Worm (Caenorhabditis elegans): ENCODE results near the gene odc-1.

odc-1 gene

ce11 chrV:6900173-6900638 lies at the start of gene odc-1:
Gene odc-1, minus strand, starts transcription at chrV:6900223.
- TF ChIP-seq klf-2 (GFP tag; conservative IDR thresholded peaks at IDR 0.05) (no peak), ref-1 (GFP tag; conservative IDR thresholded peaks at IDR 0.05) (no peak), T22C8.4 (GFP tag; IDR thresholded peaks at IDR 0.05) (no peak), med-1 (GFP tag; optimal IDR thresholded peaks at IDR 0.05; ENCODE audit: insufficient read depth) (no peak), ztf-23 (GFP tag; IDR thresholded peaks at IDR 0.05) (no peak), ztf-29 (GFP tag; IDR thresholded peaks at IDR 0.05) (no peak), tab-1 (GFP tag; IDR thresholded peaks at IDR 0.05) (no peak), flt-1 (GFP tag; IDR thresholded peaks at IDR 0.05) (no peak), cog-1 (tag; optimal IDR thresholded peaks at IDR 0.05) (no peak)

ce11 chrV:6949770-6950169 lies 49.7 kb upstream of the odc-1 start, which contains the start of gene Y57E12B.11:
Gene Y57E12B.11, minus strand, starts transcription at chrV:6949870.
- no peak for TF ChIP-seq klf-2 (GFP tag; conservative IDR thresholded peaks at IDR 0.05)
- TF ChIP-seq flt-1 (GFP tag; IDR thresholded peaks at IDR 0.05) = no peak
- no peak for TF ChIP-seq T22C8.4 (GFP tag; IDR thresholded peaks at IDR 0.05)
- TF ChIP-seq ztf-23 (GFP tag; IDR thresholded peaks at IDR 0.05) = no peak
- TF ChIP-seq med-1 (GFP tag; optimal IDR thresholded peaks at IDR 0.05; ENCODE audit: insufficient read depth) = no peak
- TF ChIP-seq ztf-29 (GFP tag; IDR thresholded peaks at IDR 0.05) = no peak

DNA sequence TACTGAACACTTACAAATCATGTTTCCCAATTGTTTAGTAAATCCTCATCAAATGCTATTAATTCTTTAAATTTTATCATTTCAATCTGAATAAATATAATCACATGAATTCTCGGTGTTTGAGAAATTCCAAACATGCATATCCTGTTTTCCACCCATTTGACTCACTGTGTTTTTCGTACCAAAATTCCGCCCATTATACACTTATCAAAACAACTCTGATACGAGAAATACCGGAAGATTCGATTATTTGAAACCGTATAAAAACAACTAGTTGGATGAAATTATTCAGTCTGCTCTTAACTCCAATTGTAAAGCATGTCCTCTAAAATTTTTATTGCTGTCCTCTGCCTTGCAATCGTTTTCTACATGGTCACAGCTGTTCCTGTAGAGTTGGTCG lies 48.2 kb upstream of the odc-1 start, which contains the start of gene Y57E12B.1:
Gene Y57E12B.1 (plus strand): TSS at position 301 of the 400 bp plus-strand sequence.
- no peak for TF ChIP-seq ztf-23 (GFP tag; IDR thresholded peaks at IDR 0.05)
- no peak for TF ChIP-seq T22C8.4 (GFP tag; IDR thresholded peaks at IDR 0.05)
- no peak for TF ChIP-seq ztf-29 (GFP tag; IDR thresholded peaks at IDR 0.05)
- no peak for TF ChIP-seq med-1 (GFP tag; optimal IDR thresholded peaks at IDR 0.05; ENCODE audit: insufficient read depth)
- no peak for TF ChIP-seq flt-1 (GFP tag; IDR thresholded peaks at IDR 0.05)
- no peak for TF ChIP-seq cog-1 (tag; optimal IDR thresholded peaks at IDR 0.05)
- TF ChIP-seq klf-2 (GFP tag; conservative IDR thresholded peaks at IDR 0.05) = no peak
- no peak for TF ChIP-seq ref-1 (GFP tag; conservative IDR thresholded peaks at IDR 0.05)
- no peak for TF ChIP-seq tab-1 (GFP tag; IDR thresholded peaks at IDR 0.05)

DNA sequence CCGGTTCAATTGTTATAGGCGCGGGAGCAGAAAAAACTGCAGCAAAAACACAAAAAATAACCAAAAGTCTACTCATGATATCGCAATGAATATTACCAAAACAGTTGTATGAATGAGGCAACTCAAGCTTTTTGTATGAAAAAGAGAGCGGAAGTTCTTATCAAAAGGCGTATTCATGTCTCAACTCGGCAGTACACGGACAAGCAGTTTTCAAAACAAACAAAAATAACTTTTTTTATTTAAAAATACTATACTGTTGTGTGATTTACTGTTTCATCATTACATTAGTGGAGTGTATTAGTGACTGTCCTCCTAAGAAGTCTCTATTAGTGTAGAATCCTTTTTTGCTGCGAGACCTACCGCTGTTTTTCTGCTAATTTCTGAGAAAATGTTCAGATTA lies 47.4 kb upstream of the odc-1 start, which contains the start of gene Y57E12B.4:
Gene Y57E12B.4 (minus strand): TSS at position 101 of the 400 bp plus-strand sequence.
- TF ChIP-seq tab-1 (GFP tag; IDR thresholded peaks at IDR 0.05) (no peak), cog-1 (tag; optimal IDR thresholded peaks at IDR 0.05) (no peak), ztf-29 (GFP tag; IDR thresholded peaks at IDR 0.05) (no peak), med-1 (GFP tag; optimal IDR thresholded peaks at IDR 0.05; ENCODE audit: insufficient read depth) (no peak), klf-2 (GFP tag; conservative IDR thresholded peaks at IDR 0.05) (no peak), T22C8.4 (GFP tag; IDR thresholded peaks at IDR 0.05) (no peak), flt-1 (GFP tag; IDR thresholded peaks at IDR 0.05) (no peak), ref-1 (GFP tag; conservative IDR thresholded peaks at IDR 0.05) (no peak), ztf-23 (GFP tag; IDR thresholded peaks at IDR 0.05) (no peak)

DNA sequence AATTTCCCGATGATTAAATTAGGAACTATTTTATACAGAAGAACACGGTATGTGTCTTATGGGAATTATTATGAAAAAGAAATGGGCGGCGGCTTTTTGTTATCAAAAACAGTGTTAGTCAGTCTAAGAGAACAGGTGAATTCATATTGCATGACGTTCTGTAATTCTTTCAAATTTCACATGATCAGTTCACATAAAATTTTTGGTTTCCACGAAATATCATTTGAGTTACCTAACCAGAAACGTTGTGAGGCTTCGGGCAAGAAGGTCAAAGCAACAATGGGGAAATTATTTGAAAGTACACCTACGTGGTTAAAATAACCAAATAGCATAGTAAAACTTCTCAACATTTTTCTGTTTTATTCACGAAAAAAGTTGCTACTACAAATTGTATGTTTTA lies 35.9 kb upstream of the odc-1 start, which contains the start of gene Y57E12B.10:
Gene Y57E12B.10 (minus strand): TSS at position 101 of the 400 bp plus-strand sequence.
- TF ChIP-seq ztf-23 (GFP tag; IDR thresholded peaks at IDR 0.05) (no peak), T22C8.4 (GFP tag; IDR thresholded peaks at IDR 0.05) (no peak)

- TF ChIP-seq flt-1 (GFP tag; IDR thresholded peaks at IDR 0.05) (no peak), med-1 (GFP tag; optimal IDR thresholded peaks at IDR 0.05; ENCODE audit: insufficient read depth) (no peak), ztf-23 (GFP tag; IDR thresholded peaks at IDR 0.05) (no peak), klf-2 (GFP tag; conservative IDR thresholded peaks at IDR 0.05) (no peak), ref-1 (GFP tag; conservative IDR thresholded peaks at IDR 0.05) (no peak), ztf-29 (GFP tag; IDR thresholded peaks at IDR 0.05) (no peak), cog-1 (tag; optimal IDR thresholded peaks at IDR 0.05) (no peak), T22C8.4 (GFP tag; IDR thresholded peaks at IDR 0.05) (no peak), tab-1 (GFP tag; IDR thresholded peaks at IDR 0.05) (no peak)
Measured at ce11 chrV:6934212-6934611, 34.2 kb upstream of the odc-1 start, which contains the start of gene lipl-6. Gene lipl-6, minus strand, starts transcription at chrV:6934312.

DNA sequence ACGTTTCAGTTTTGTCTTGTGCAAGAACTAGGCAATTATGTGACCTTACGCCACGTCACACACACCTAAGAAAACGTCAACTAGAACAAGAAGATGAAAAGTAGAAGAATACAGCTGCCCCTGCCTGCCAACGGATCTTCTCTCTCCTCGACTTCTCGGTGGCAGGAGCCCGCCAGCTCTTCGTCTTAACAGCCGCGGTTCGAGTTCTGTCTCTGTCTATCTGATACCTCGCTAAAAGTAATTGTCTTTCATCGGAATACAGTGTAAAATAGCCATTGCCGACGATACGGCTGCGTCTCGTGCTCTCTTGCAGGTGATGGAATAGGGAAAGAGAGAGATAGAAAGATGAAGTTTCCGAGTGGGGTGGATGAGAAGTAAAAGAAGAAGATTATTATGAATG lies 30.3 kb upstream of the odc-1 start:
- no peak for TF ChIP-seq cog-1 (tag; optimal IDR thresholded peaks at IDR 0.05)
- no peak for TF ChIP-seq ztf-23 (GFP tag; IDR thresholded peaks at IDR 0.05)
- no peak for TF ChIP-seq tab-1 (GFP tag; IDR thresholded peaks at IDR 0.05)
- TF ChIP-seq klf-2 (GFP tag; conservative IDR thresholded peaks at IDR 0.05) = no peak
- TF ChIP-seq T22C8.4 (GFP tag; IDR thresholded peaks at IDR 0.05) = no peak
- no peak for TF ChIP-seq ztf-29 (GFP tag; IDR thresholded peaks at IDR 0.05)
- no peak for TF ChIP-seq flt-1 (GFP tag; IDR thresholded peaks at IDR 0.05)
- TF ChIP-seq ref-1 (GFP tag; conservative IDR thresholded peaks at IDR 0.05) = no peak
- TF ChIP-seq med-1 (GFP tag; optimal IDR thresholded peaks at IDR 0.05; ENCODE audit: insufficient read depth) = no peak

DNA sequence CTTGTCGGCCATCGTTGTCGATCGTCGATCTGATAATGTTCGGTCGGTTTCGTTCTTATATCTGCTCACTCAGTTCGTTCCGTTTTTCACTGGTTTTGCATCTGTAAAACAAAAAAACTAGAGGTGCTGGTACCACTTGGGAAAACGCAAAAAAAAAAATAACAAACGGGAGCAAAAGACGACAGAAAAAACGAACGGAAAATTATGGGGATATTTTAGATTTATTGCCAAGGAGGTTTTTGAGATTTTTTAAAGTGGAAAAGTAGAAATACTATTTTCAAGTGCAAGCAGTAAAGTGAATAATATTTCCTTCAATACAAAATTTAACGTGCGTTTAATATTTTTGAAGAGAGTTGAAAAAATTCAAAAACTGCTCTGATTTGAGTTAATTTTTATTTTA lies 28.9 kb upstream of the odc-1 start, which contains the start of gene unc-68:
Gene unc-68 (minus strand): TSS at position 101 of the 400 bp plus-strand sequence.
- TF ChIP-seq ztf-23 (GFP tag; IDR thresholded peaks at IDR 0.05) = no peak
- TF ChIP-seq tab-1 (GFP tag; IDR thresholded peaks at IDR 0.05) = no peak
- TF ChIP-seq ztf-29 (GFP tag; IDR thresholded peaks at IDR 0.05) = no peak
- no peak for TF ChIP-seq med-1 (GFP tag; optimal IDR thresholded peaks at IDR 0.05; ENCODE audit: insufficient read depth)
- TF ChIP-seq T22C8.4 (GFP tag; IDR thresholded peaks at IDR 0.05) = no peak
- no peak for TF ChIP-seq klf-2 (GFP tag; conservative IDR thresholded peaks at IDR 0.05)
- no peak for TF ChIP-seq ref-1 (GFP tag; conservative IDR thresholded peaks at IDR 0.05)
- TF ChIP-seq cog-1 (tag; optimal IDR thresholded peaks at IDR 0.05) = no peak
- TF ChIP-seq flt-1 (GFP tag; IDR thresholded peaks at IDR 0.05) = no peak

ce11 chrV:6926633-6927032 lies 26.6 kb upstream of the odc-1 start:
- TF ChIP-seq ref-1 (GFP tag; conservative IDR thresholded peaks at IDR 0.05) = no peak
- TF ChIP-seq ztf-29 (GFP tag; IDR thresholded peaks at IDR 0.05) = no peak
- no peak for TF ChIP-seq tab-1 (GFP tag; IDR thresholded peaks at IDR 0.05)
- TF ChIP-seq med-1 (GFP tag; optimal IDR thresholded peaks at IDR 0.05; ENCODE audit: insufficient read depth) = no peak
- TF ChIP-seq flt-1 (GFP tag; IDR thresholded peaks at IDR 0.05) = no peak
- TF ChIP-seq T22C8.4 (GFP tag; IDR thresholded peaks at IDR 0.05) = no peak
- no peak for TF ChIP-seq ztf-23 (GFP tag; IDR thresholded peaks at IDR 0.05)
- TF ChIP-seq klf-2 (GFP tag; conservative IDR thresholded peaks at IDR 0.05) = no peak
- no peak for TF ChIP-seq cog-1 (tag; optimal IDR thresholded peaks at IDR 0.05)

ce11 chrV:6919251-6919650 lies 19.2 kb upstream of the odc-1 start:
- TF ChIP-seq tab-1 (GFP tag; IDR thresholded peaks at IDR 0.05) (no peak), med-1 (GFP tag; optimal IDR thresholded peaks at IDR 0.05; ENCODE audit: insufficient read depth) (no peak), T22C8.4 (GFP tag; IDR thresholded peaks at IDR 0.05) (no peak), ztf-23 (GFP tag; IDR thresholded peaks at IDR 0.05) (no peak), klf-2 (GFP tag; conservative IDR thresholded peaks at IDR 0.05) (no peak), flt-1 (GFP tag; IDR thresholded peaks at IDR 0.05) (no peak), cog-1 (tag; optimal IDR thresholded peaks at IDR 0.05) (no peak)
